Fruit fly (Drosophila melanogaster): ENCODE measurements around the gene jvl.

Gene jvl

DNA sequence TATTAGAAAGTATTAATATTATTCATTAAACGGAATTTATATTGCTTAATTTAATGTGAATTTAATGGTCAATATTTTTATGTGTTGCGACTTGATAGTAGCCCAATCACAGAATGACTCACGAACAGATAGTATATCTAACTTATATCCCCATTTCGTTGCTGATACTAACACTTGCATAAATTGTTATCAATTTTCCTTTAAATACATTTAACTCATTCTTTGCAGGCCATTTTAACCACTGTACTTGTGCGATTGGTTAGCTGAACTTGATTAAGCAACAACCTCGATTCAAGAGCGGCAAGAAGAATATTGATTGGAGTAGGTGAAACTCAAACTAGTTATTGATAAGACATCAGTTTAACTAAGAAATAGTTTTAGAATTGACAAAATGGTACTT lies 45.7 kb upstream of the jvl start (continued):
- TF ChIP-seq chm (GFP tag; IDR thresholded peaks at IDR 0.05) (peak; percentile 7; the same call in 1 of the 2 replicates), tgo (GFP tag; IDR thresholded peaks at IDR 0.05) (no peak), CG8765 (GFP tag; IDR thresholded peaks at IDR 0.05) (no peak), NK7.1 (GFP tag; optimal IDR thresholded peaks at IDR 0.05) (no peak), CG34224 (GFP tag; IDR thresholded peaks at IDR 0.05; ENCODE audit: partially characterized antibody) (no peak), slbo (GFP tag; IDR thresholded peaks at IDR 0.05) (no peak), MESR4 (GFP tag; optimal IDR thresholded peaks at IDR 0.05) (no peak), CG13624 (GFP tag; optimal IDR thresholded peaks at IDR 0.05) (no peak), Awh (GFP tag; IDR thresholded peaks at IDR 0.05) (no peak), Pdp1 (GFP tag; optimal IDR thresholded peaks at IDR 0.05) (peak in 1 of 2 experiments; percentile 12), mirr (GFP tag; optimal IDR thresholded peaks at IDR 0.05) (peak; percentile 61), her (GFP tag; optimal IDR thresholded peaks at IDR 0.05) (no peak), CG3281 (GFP tag; optimal IDR thresholded peaks at IDR 0.05) (no peak), fd64A (GFP tag; optimal IDR thresholded peaks at IDR 0.05) (no peak), Dbx (GFP tag; IDR thresholded peaks at IDR 0.05) (no peak), Camta (GFP tag; optimal IDR thresholded peaks at IDR 0.05) (no peak)

DNA sequence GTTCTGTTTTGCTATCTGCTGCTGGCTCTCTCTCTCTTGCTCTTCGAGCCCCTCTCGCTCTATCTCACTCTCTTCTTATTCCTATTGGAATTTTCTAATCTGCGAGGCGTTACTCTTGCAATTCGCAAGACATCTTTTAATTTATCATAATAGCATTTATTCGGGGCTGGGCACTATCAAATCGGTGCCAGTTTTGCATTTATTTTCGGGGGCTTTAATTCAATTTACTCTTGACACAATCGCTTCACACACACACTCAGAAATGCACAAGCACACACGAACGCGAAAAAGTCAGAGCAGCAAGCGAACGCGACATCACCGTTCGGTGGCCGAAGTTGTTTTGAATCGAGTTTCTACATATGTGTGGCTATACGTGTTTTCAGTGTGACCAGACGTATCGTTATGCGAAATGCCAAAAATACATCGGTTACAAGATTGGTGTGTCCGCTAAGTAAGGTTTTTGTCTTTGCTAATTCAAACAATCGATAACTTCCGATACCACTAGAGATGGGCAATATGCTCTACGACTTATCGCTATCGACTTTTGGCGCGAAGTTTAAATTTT lies 44.4 kb upstream of the jvl start, which contains the start of gene Meltrin:
Gene Meltrin, minus strand, starts transcription at position 344 of the 565 bp plus-strand sequence.
- peak; percentile 97 for TF ChIP-seq CG9797 (GFP tag; optimal IDR thresholded peaks at IDR 0.05)
- no peak for TF ChIP-seq Ptx1 (GFP tag; IDR thresholded peaks at IDR 0.05)
- TF ChIP-seq CG31224 (GFP tag; IDR thresholded peaks at IDR 0.05), result no peak
- TF ChIP-seq E2f2 (GFP tag; IDR thresholded peaks at IDR 0.05), result no peak
- peak; percentile 29 for TF ChIP-seq Atf-2 (GFP tag; optimal IDR thresholded peaks at IDR 0.05)
- TF ChIP-seq CG3838 (GFP tag; optimal IDR thresholded peaks at IDR 0.05), result peak; percentile 73
- no peak for TF ChIP-seq CG6791 (GFP tag; IDR thresholded peaks at IDR 0.05; ENCODE audit: partially characterized antibody)
- peak in 1 of 2 experiments; percentile 50 for TF ChIP-seq Hr78 (GFP tag; optimal IDR thresholded peaks at IDR 0.05)
- TF ChIP-seq CG3995 (GFP tag; optimal IDR thresholded peaks at IDR 0.05), result no peak
- no peak for TF ChIP-seq CG14860 (GFP tag; IDR thresholded peaks at IDR 0.05; ENCODE audit: partially characterized antibody)
- TF ChIP-seq CG12769 (tag; optimal IDR thresholded peaks at IDR 0.05), result peak; percentile 70
- peak; percentile 76 for TF ChIP-seq CG13624 (GFP tag; optimal IDR thresholded peaks at IDR 0.05)
- TF ChIP-seq odd (GFP tag; optimal IDR thresholded peaks at IDR 0.05), result peak; percentile 83
- peak; percentile 61 for TF ChIP-seq twi (tag; optimal IDR thresholded peaks at IDR 0.05)
- no peak for TF ChIP-seq D19B (GFP tag; optimal IDR thresholded peaks at IDR 0.05)
- TF ChIP-seq sima (GFP tag; optimal IDR thresholded peaks at IDR 0.05), result no peak
- no peak for TF ChIP-seq crol (GFP tag; IDR thresholded peaks at IDR 0.05)
- no peak for TF ChIP-seq dati (GFP tag; IDR thresholded peaks at IDR 0.05)
- TF ChIP-seq caup (GFP tag; optimal IDR thresholded peaks at IDR 0.05; ENCODE audit: severe bottlenecking), result peak; percentile 77
- peak; percentile 21 for TF ChIP-seq unpg (GFP tag; optimal IDR thresholded peaks at IDR 0.05)
- TF ChIP-seq Nf-YA (GFP tag; IDR thresholded peaks at IDR 0.05), result no peak
- TF ChIP-seq klu (GFP tag; IDR thresholded peaks at IDR 0.05), result no peak
- TF ChIP-seq Side (GFP tag; optimal IDR thresholded peaks at IDR 0.05), result peak; percentile 52
- peak; percentile 70 for TF ChIP-seq CG12071 (GFP tag; optimal IDR thresholded peaks at IDR 0.05)
- TF ChIP-seq chinmo (GFP tag; IDR thresholded peaks at IDR 0.05; ENCODE audit: partially characterized antibody), result no peak
- TF ChIP-seq Six4 (GFP tag; optimal IDR thresholded peaks at IDR 0.05), result no peak
- no peak for TF ChIP-seq otp (GFP tag; IDR thresholded peaks at IDR 0.05)
- TF ChIP-seq CG11456 (GFP tag; IDR thresholded peaks at IDR 0.05), result no peak
- peak; percentile 39 to 56 for TF ChIP-seq bsh (GFP tag; optimal IDR thresholded peaks at IDR 0.05)
- peak; percentile 51 for TF ChIP-seq HmgD (GFP tag; optimal IDR thresholded peaks at IDR 0.05)
- TF ChIP-seq kay (GFP tag; optimal IDR thresholded peaks at IDR 0.05), result peak; percentile 17
- TF ChIP-seq danr (GFP tag; IDR thresholded peaks at IDR 0.05), result no peak
- TF ChIP-seq Hey (tag; optimal IDR thresholded peaks at IDR 0.05), result peak; percentile 37
- peak; percentile 69 for TF ChIP-seq ems (GFP tag; optimal IDR thresholded peaks at IDR 0.05)
- TF ChIP-seq her (GFP tag; optimal IDR thresholded peaks at IDR 0.05), result peak; percentile 70
- no peak for TF ChIP-seq CG11247 (GFP tag; IDR thresholded peaks at IDR 0.05)

Measured in whole organism, embryonic.